Worm (Caenorhabditis elegans): Measurements from ENCODE around the gene Y53G8AR.8.

- TF ChIP-seq him-1 (tag; optimal IDR thresholded peaks at IDR 0.05) (no peak), dao-5 (tag; optimal IDR thresholded peaks at IDR 0.05) (no peak)
These were observed 15.5 kb downstream of the Y53G8AR.8 start, which contains the start of gene Y53G8AM.8 for ce11 chrIII:3278610-3279009.

Measured in whole organism, L4/young adult.